Fruit fly (Drosophila melanogaster) S2 (cell line): ENCODE measurements around the gene Pgd.

Experiments
- CG8478 ChIP-seq: fragments of >200 bp; optimal IDR thresholded peaks from 2 replicates; lab custom pipeline; 2018
- CTCF ChIP-seq, 2 experiments: fragments of >200 bp; optimal IDR thresholded peaks; 2 replicates each; lab custom pipeline; 2018

DNA sequence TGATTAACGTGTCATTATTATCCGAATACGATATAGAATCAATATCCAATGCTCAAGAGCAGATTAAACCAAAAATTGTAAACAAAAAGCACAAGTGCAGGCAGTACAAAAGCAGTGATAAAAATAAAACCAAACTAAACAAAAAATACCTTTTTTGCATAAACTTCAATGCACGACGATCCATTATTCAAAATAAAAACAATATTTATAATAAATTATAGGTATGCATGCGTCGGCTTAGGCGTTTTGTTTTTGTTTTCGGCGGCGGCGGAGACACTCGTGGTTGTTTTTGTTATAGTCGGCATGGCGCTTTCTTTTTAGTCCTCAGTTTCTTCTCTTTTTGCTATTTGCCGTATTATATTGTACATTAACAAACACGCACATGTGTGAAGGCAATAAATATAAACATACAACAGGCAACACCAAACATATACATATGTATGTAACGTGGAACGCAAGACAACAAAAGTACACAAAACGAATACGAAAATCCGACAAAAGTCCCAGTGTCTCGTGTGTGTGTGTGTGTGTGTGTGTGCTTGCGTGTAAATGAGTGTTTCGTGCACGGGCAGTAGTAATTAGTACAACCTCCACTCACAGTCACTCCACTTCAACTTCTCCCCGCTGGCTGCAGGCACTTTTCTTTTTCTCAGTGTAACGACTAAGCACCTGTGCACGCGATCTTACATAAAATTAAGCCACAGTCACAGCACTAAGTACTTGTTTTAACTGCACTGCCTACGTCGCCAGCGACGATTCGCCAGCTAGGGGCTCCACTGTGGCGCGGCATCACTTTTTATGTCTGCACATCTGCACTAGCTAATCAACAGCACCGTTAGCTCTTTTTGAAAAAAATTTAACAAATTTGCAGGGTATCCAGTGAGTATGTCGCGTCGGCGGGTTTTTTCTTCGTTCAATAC is 8.8 kb upstream of the Pgd start:
- no peak for TF ChIP-seq CTCF (optimal IDR thresholded peaks at IDR 0.05; lab: Kevin White, UChicago)
- no peak for TF ChIP-seq CG8478 (lab: Kevin White, UChicago)
